Fruit fly (Drosophila melanogaster) whole organism: Measurements from ENCODE around the gene Uck.

Experiments used
- CG8478 ChIP-seq: fragments of >200 bp; optimal IDR thresholded peaks from 2 replicates; lab custom pipeline; 2018; ENCODE audit warnings: inconsistent platforms
- Dll ChIP-seq: fragments of >200 bp; optimal IDR thresholded peaks from 2 replicates; lab custom pipeline; 2017
- pan ChIP-seq: fragments of >200 bp; optimal IDR thresholded peaks from 2 replicates; lab custom pipeline; 2017

DNA sequence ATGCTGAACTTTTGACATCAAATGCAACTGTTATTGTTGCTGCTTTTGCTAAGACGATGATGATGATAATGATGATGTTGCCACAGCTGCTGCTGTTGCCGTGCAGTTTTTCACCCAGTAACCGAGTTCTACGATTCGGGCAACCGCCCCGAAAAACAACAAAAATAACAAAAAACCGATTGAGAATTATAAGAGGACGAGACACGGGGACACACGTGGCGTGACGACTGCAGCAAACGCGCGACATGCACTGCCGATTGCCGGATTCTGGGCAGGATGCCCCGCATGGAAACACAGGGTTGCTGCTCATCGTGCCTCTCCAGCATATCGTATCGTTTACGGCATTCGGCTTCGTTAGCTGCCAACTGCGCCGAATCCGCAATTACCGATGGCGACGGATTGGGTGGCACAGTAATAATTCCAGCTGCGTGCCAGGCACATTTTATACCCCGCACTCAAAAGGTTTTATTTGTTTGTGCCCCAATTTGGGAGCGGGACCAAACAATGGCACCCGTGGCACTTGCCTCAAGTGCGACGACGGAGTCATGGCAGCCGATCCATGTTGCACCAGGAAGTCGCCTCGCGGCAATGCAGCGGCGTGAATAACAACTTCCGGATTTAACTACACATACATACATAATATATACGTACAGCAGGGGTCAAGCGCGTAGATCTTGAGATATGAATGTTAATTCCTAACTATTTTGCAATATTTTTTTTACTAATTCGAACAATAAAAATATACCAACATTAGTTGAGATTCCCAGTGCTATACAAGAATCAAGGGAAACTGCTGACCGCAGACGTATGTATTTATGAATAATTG lies 26.2 kb upstream of the Uck start:
- TF ChIP-seq Dll (lab: Kevin White, UChicago) (no peak), CG8478 (lab: Kevin White, UChicago) (no peak), pan (lab: Kevin White, UChicago) (no peak)
